Worm (Caenorhabditis elegans) whole organism, L3 larva: Measurements from ENCODE around the gene F08G5.3.

Source experiments
- ceh-16 ChIP-seq: sonication (generic microtip); optimal IDR thresholded peaks from 2 replicates; lab custom pipeline; 2017; ENCODE audit warnings: missing biosample characterization, missing genetic modification characterization
- ceh-82 ChIP-seq: fragments of 150-350 bp; optimal IDR thresholded peaks from 2 replicates; lab custom pipeline; 2014; ENCODE audit warnings: missing biosample characterization, missing genetic modification characterization
- fos-1 ChIP-seq: fragments of 150-350 bp; optimal IDR thresholded peaks from 2 replicates; lab custom pipeline; 2014; ENCODE audit warnings: missing biosample characterization, missing genetic modification characterization
- mdl-1 ChIP-seq: fragments of 150-350 bp; optimal IDR thresholded peaks from 2 replicates; lab custom pipeline; 2014; ENCODE audit warnings: missing biosample characterization, missing genetic modification characterization
- nfya-1 ChIP-seq: sonication (generic microtip); optimal IDR thresholded peaks from 2 replicates; lab custom pipeline; 2017; ENCODE audit warnings: missing genetic modification characterization, mild to moderate bottlenecking, missing compliant biosample characterization, antibody characterized with exemption, moderate library complexity; ENCODE audit not compliant: insufficient read depth
- nhr-25 ChIP-seq: sonication (generic microtip); optimal IDR thresholded peaks from 2 replicates; lab custom pipeline; 2017; ENCODE audit warnings: missing biosample characterization, missing genetic modification characterization
- nhr-76 ChIP-seq: fragments of 150-350 bp; sonication (generic microtip); optimal IDR thresholded peaks from 5 replicates; lab custom pipeline; 2014; ENCODE audit warnings: missing biosample characterization, missing genetic modification characterization
- tbx-2 ChIP-seq: sonication (generic microtip); optimal IDR thresholded peaks from 2 replicates; lab custom pipeline; 2016; ENCODE audit warnings: mild to moderate bottlenecking, missing genetic modification characterization, missing compliant biosample characterization
- unc-39 ChIP-seq: sonication (generic microtip); optimal IDR thresholded peaks from 4 replicates; lab custom pipeline; 2017; ENCODE audit warnings: missing biosample characterization, missing genetic modification characterization

ce11 chrIV:12454115-12454514 lies 36.7 kb upstream of the F08G5.3 start, which contains the start of gene spe-44:
- TF ChIP-seq tbx-2, result no peak
- TF ChIP-seq nhr-76, result no peak
- TF ChIP-seq nhr-25 (tag; lab: Kevin White, UChicago), result no peak
- no peak for TF ChIP-seq ceh-82
- no peak for TF ChIP-seq unc-39 (tag; lab: Kevin White, UChicago)
- TF ChIP-seq mdl-1, result no peak
- no peak for TF ChIP-seq nfya-1 (tag; lab: Kevin White, UChicago)
- no peak for TF ChIP-seq ceh-16
- no peak for TF ChIP-seq fos-1
